Worm (Caenorhabditis elegans) whole organism, mixed stage, embryonic: ENCODE measurements around the gene T16H12.2.

Experiments used
- M03D4.4 ChIP-seq: sonication (generic microtip); optimal IDR thresholded peaks from 2 replicates; lab custom pipeline; 2017; ENCODE audit warnings: mild to moderate bottlenecking, missing genetic modification characterization, missing compliant biosample characterization
- bed-3 ChIP-seq: fragments of 200-800 bp; sonication (Bioruptor generic); optimal IDR thresholded peaks from 3 replicates; lab custom pipeline; 2018; ENCODE audit warnings: mild to moderate bottlenecking, missing genetic modification characterization, moderate library complexity, missing compliant biosample characterization
- blmp-1 ChIP-seq: fragments of 150-350 bp; optimal IDR thresholded peaks from 2 replicates; lab custom pipeline; 2014; ENCODE audit warnings: missing biosample characterization, missing genetic modification characterization
- ceh-39 ChIP-seq: fragments of 150-350 bp; optimal IDR thresholded peaks from 2 replicates; lab custom pipeline; 2014; ENCODE audit warnings: missing biosample characterization, missing genetic modification characterization
- ceh-43 ChIP-seq: fragments of 200-800 bp; sonication (Bioruptor generic); optimal IDR thresholded peaks from 2 replicates; lab custom pipeline; 2018; ENCODE audit warnings: mild to moderate bottlenecking, missing genetic modification characterization, moderate library complexity, missing compliant biosample characterization
- ceh-83 ChIP-seq: fragments of 200-800 bp; sonication (Bioruptor generic); optimal IDR thresholded peaks from 2 replicates; lab custom pipeline; 2018; ENCODE audit warnings: mild to moderate bottlenecking, missing genetic modification characterization, missing compliant biosample characterization
- ces-1 ChIP-seq: fragments of 150-350 bp; optimal IDR thresholded peaks from 2 replicates; lab custom pipeline; 2014; ENCODE audit warnings: missing biosample characterization, missing genetic modification reagents, missing genetic modification characterization
- cnd-1 ChIP-seq: fragments of 200-800 bp; sonication (Bioruptor generic); optimal IDR thresholded peaks from 2 replicates; lab custom pipeline; 2018; ENCODE audit warnings: mild to moderate bottlenecking, missing genetic modification characterization, missing compliant biosample characterization
- drap-1 ChIP-seq: fragments of 200-800 bp; sonication (Bioruptor generic); optimal IDR thresholded peaks from 3 replicates; lab custom pipeline; 2018; ENCODE audit warnings: mild to moderate bottlenecking, missing genetic modification characterization, missing compliant biosample characterization
- elt-1 ChIP-seq: sonication (generic microtip); optimal IDR thresholded peaks from 2 replicates; lab custom pipeline; 2017; ENCODE audit warnings: missing genetic modification characterization, mild to moderate bottlenecking, missing compliant biosample characterization, antibody characterized with exemption, moderate library complexity, borderline replicate concordance; ENCODE audit not compliant: insufficient read depth
- elt-3 ChIP-seq: fragments of 150-350 bp; optimal IDR thresholded peaks from 2 replicates; lab custom pipeline; 2014; ENCODE audit warnings: missing biosample characterization, missing genetic modification characterization
- flh-1 ChIP-seq: fragments of 200-800 bp; sonication (Bioruptor generic); optimal IDR thresholded peaks from 2 replicates; lab custom pipeline; 2018; ENCODE audit warnings: mild to moderate bottlenecking, missing genetic modification characterization, moderate library complexity, missing compliant biosample characterization
- ham-2 ChIP-seq: fragments of 200-800 bp; sonication (Bioruptor generic); optimal IDR thresholded peaks from 2 replicates; lab custom pipeline; 2018; ENCODE audit warnings: mild to moderate bottlenecking, missing genetic modification characterization, missing compliant biosample characterization
- hlh-1 ChIP-seq: fragments of 150-350 bp; optimal IDR thresholded peaks from 2 replicates; lab custom pipeline; 2014; ENCODE audit warnings: missing biosample characterization, missing genetic modification reagents, missing genetic modification characterization
- lin-13 ChIP-seq: fragments of 150-350 bp; optimal IDR thresholded peaks from 2 replicates; lab custom pipeline; 2014; ENCODE audit warnings: missing biosample characterization, missing genetic modification characterization
- lin-32 ChIP-seq: fragments of 200-800 bp; sonication (Bioruptor generic); optimal IDR thresholded peaks from 2 replicates; lab custom pipeline; 2018; ENCODE audit warnings: mild to moderate bottlenecking, missing genetic modification characterization, missing compliant biosample characterization
- lsy-2 ChIP-seq: fragments of 150-350 bp; optimal IDR thresholded peaks from 2 replicates; lab custom pipeline; 2014; ENCODE audit warnings: missing biosample characterization, missing genetic modification characterization
- mab-5 ChIP-seq: fragments of 150-350 bp; optimal IDR thresholded peaks from 2 replicates; lab custom pipeline; 2014; ENCODE audit warnings: missing biosample characterization, missing genetic modification characterization
- mep-1 ChIP-seq: fragments of 150-350 bp; optimal IDR thresholded peaks from 2 replicates; lab custom pipeline; 2017; ENCODE audit warnings: missing biosample characterization, missing genetic modification reagents, missing genetic modification characterization, inconsistent platforms
- mls-2 ChIP-seq: sonication (generic microtip); optimal IDR thresholded peaks from 2 replicates; lab custom pipeline; 2016; ENCODE audit warnings: mild to moderate bottlenecking, missing genetic modification characterization, moderate library complexity, missing compliant biosample characterization
- nhr-12 ChIP-seq: fragments of 150-350 bp; optimal IDR thresholded peaks from 2 replicates; lab custom pipeline; 2014; ENCODE audit warnings: missing biosample characterization, missing genetic modification characterization
- nhr-2 ChIP-seq: fragments of 150-350 bp; optimal IDR thresholded peaks from 2 replicates; lab custom pipeline; 2014; ENCODE audit warnings: missing biosample characterization, missing genetic modification characterization
- nhr-237 ChIP-seq: fragments of 150-350 bp; optimal IDR thresholded peaks from 2 replicates; lab custom pipeline; 2014; ENCODE audit warnings: missing biosample characterization, missing genetic modification characterization
- nhr-28 ChIP-seq: fragments of 150-350 bp; optimal IDR thresholded peaks from 2 replicates; lab custom pipeline; 2014; ENCODE audit warnings: missing biosample characterization, missing genetic modification characterization
- nhr-76 ChIP-seq: sonication (generic microtip); optimal IDR thresholded peaks from 2 replicates; lab custom pipeline; 2017; ENCODE audit warnings: missing biosample characterization, missing genetic modification characterization
- pha-4 ChIP-seq: fragments of 150-350 bp; optimal IDR thresholded peaks from 2 replicates; lab custom pipeline; 2018; ENCODE audit warnings: missing biosample characterization, missing genetic modification reagents, missing genetic modification characterization
- sem-2 ChIP-seq: fragments of 200-800 bp; sonication (Bioruptor generic); optimal IDR thresholded peaks from 2 replicates; lab custom pipeline; 2018; ENCODE audit warnings: mild to moderate bottlenecking, missing genetic modification characterization, missing compliant biosample characterization
- snpc-4 ChIP-seq: fragments of 150-350 bp; optimal IDR thresholded peaks from 2 replicates; lab custom pipeline; 2014; ENCODE audit warnings: missing biosample characterization, missing genetic modification characterization
- sptf-1 ChIP-seq: sonication (generic microtip); optimal IDR thresholded peaks from 2 replicates; lab custom pipeline; 2017; ENCODE audit warnings: mild to moderate bottlenecking, missing genetic modification characterization, moderate library complexity, missing compliant biosample characterization
- tbx-8 ChIP-seq: fragments of 200-800 bp; sonication (Bioruptor generic); optimal IDR thresholded peaks from 2 replicates; lab custom pipeline; 2018; ENCODE audit warnings: mild to moderate bottlenecking, missing genetic modification characterization, moderate library complexity, missing compliant biosample characterization
- unc-120 ChIP-seq: sonication (generic microtip); optimal IDR thresholded peaks from 2 replicates; lab custom pipeline; 2017; ENCODE audit warnings: missing genetic modification characterization, missing compliant biosample characterization; ENCODE audit not compliant: poor library complexity, severe bottlenecking
- unc-39 ChIP-seq: fragments of 150-350 bp; optimal IDR thresholded peaks from 2 replicates; lab custom pipeline; 2014; ENCODE audit warnings: missing biosample characterization, missing genetic modification characterization
- unc-62 ChIP-seq: fragments of 150-350 bp; optimal IDR thresholded peaks from 2 replicates; lab custom pipeline; 2014; ENCODE audit warnings: missing biosample characterization, missing genetic modification reagents, missing genetic modification characterization
- zip-8 ChIP-seq: fragments of 150-350 bp; optimal IDR thresholded peaks from 2 replicates; lab custom pipeline; 2014; ENCODE audit warnings: missing biosample characterization, missing genetic modification characterization
- ztf-11 ChIP-seq: fragments of 150-350 bp; optimal IDR thresholded peaks from 2 replicates; lab custom pipeline; 2014; ENCODE audit warnings: missing biosample characterization, missing genetic modification characterization

The T16H12.2 gene

DNA sequence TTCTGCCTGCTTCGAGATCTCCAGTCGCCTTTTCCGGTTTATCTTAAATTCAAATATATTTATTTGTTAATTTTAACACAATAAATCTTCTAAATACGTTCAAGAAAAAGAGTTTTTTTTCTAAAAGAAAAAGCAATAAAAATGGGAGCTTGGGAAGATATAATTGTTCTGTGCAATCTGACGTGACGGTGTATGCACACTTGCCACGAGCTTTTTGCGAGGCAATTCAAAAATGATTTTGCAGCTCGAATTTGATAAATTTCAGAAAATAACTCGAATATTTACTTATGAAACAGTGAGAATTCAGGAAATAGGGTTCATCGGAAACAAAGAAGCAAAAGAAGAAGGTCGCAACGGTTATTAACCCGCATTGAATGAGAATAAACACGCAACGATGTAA, 7.0 kb downstream of the T16H12.2 start:
- TF ChIP-seq elt-1 (no peak), lin-32 (peak; percentile 2)

DNA sequence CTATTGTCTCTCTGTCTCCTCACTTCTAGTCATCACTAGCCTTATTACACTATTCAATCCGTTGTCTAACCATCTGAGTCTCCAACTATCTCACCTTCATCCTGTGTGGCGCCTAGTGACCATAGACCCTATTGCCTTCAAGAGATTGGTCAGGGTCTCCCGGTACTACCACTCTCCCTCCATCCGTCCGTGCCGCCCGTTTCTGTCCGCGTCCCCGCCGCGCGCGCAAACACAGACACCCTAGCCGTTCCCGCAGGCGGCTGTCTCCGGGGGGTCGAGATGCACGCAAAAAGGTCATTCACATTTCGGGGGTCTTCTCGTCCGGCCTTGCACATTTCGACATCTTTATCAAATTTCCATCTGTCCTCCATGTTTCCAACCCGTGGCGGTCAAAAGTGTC, 8.5 kb downstream of the T16H12.2 start:
- TF ChIP-seq ceh-43 (GFP tag; lab: Kevin White, UChicago) (no peak), lsy-2 (tag; lab: Kevin White, UChicago) (peak; percentile 21), mls-2 (tag; lab: Kevin White, UChicago) (peak; percentile 58), ceh-83 (GFP tag; lab: Kevin White, UChicago) (no peak), nhr-2 (tag; lab: Kevin White, UChicago) (peak; percentile 9), ham-2 (GFP tag; lab: Kevin White, UChicago) (peak; percentile 91), pha-4 (tag; lab: Kevin White, UChicago) (peak; percentile 58), elt-1 (no peak), mab-5 (tag; lab: Kevin White, UChicago) (no peak), hlh-1 (no peak), unc-62 (GFP tag; lab: Kevin White, UChicago) (peak; percentile 3), unc-120 (tag; lab: Kevin White, UChicago) (peak; percentile 56), drap-1 (peak; percentile 28), M03D4.4 (peak; percentile 59), bed-3 (GFP tag; lab: Kevin White, UChicago) (peak; percentile 9), sptf-1 (tag; lab: Kevin White, UChicago) (peak; percentile 79), elt-3 (tag; lab: Kevin White, UChicago) (no peak), nhr-76 (no peak), cnd-1 (tag; lab: Kevin White, UChicago) (peak; percentile 69), tbx-8 (no peak)

DNA sequence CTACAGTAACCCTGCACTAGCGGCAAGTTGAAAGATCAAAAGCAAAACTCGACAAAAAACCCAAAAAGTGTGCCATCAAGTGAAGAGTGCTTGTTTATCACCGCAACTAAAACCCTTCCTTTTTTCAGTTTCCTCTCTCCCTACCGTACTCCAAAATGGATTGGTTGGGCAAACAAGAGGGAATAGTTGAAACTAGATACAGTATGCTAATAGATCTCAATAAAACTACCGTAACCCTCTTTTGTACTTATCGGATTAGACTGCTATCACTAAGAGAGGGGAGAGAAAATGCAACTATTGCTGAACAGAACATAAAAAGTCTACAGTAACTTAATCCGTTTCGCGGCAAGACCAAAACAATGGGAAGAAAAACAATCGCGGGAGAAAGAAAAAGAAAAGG, 9.3 kb downstream of the T16H12.2 start:
- TF ChIP-seq unc-120 (tag; lab: Kevin White, UChicago) (no peak), mep-1 (tag; lab: Kevin White, UChicago) (no peak), bed-3 (GFP tag; lab: Kevin White, UChicago) (no peak)
- TF ChIP-seq, all 35 proteins: peak for 0

DNA sequence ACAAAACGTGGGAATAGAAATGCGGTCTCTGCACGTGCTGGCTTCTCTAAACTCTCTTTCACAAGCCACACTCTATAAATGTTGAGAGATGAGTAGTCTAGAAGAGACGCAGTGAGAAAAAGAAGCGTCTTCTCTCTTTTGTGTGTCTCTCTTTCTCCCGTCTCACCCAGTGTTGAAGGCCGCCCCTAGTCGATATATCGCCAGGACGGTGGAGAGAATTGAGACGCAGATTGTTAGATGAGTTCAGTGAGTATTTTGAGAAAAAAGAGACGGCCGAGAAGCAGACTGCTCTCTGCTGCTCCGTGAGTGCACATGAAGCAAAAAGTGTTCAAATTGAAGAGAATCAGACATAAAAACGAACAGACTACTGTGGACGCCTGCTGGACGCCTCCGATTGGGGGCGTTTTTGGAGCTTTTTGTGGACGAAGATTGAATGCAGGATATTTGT, 10.5 kb downstream of the T16H12.2 start:
- TF ChIP-seq ztf-11, result peak; percentile 70
- TF ChIP-seq unc-120 (tag; lab: Kevin White, UChicago), result peak; percentile 72
- TF ChIP-seq nhr-12 (tag; lab: Kevin White, UChicago), result no peak
- peak; percentile 92 for TF ChIP-seq ces-1
- TF ChIP-seq hlh-1, result peak; percentile 91
- peak; percentile 32 for TF ChIP-seq mep-1 (tag; lab: Kevin White, UChicago)
- TF ChIP-seq lin-32, result no peak
- no peak for TF ChIP-seq snpc-4
- no peak for TF ChIP-seq M03D4.4
- TF ChIP-seq mls-2 (tag; lab: Kevin White, UChicago), result peak; percentile 70
- TF ChIP-seq lsy-2 (tag; lab: Kevin White, UChicago), result peak; percentile 89
- TF ChIP-seq elt-3 (tag; lab: Kevin White, UChicago), result peak; percentile 41
- TF ChIP-seq unc-62 (GFP tag; lab: Kevin White, UChicago), result peak; percentile 88
- peak; percentile 72 for TF ChIP-seq drap-1
- TF ChIP-seq zip-8 (tag; lab: Kevin White, UChicago), result no peak
- TF ChIP-seq flh-1, result no peak
- TF ChIP-seq nhr-2 (tag; lab: Kevin White, UChicago), result peak; percentile 49
- no peak for TF ChIP-seq blmp-1 (tag; lab: Kevin White, UChicago)
- peak; percentile 78 for TF ChIP-seq mab-5 (tag; lab: Kevin White, UChicago)
- TF ChIP-seq sem-2 (GFP tag; lab: Kevin White, UChicago), result no peak
- no peak for TF ChIP-seq bed-3 (GFP tag; lab: Kevin White, UChicago)
- no peak for TF ChIP-seq ceh-83 (GFP tag; lab: Kevin White, UChicago)
- TF ChIP-seq elt-1, result no peak
- TF ChIP-seq cnd-1 (tag; lab: Kevin White, UChicago), result peak; percentile 36
- TF ChIP-seq lin-13 (tag; lab: Kevin White, UChicago), result no peak
- no peak for TF ChIP-seq ceh-43 (GFP tag; lab: Kevin White, UChicago)
- TF ChIP-seq sptf-1 (tag; lab: Kevin White, UChicago), result peak; percentile 39
- TF ChIP-seq nhr-28, result no peak
- TF ChIP-seq pha-4 (tag; lab: Kevin White, UChicago), result peak; percentile 80
- no peak for TF ChIP-seq tbx-8
- peak; percentile 82 for TF ChIP-seq nhr-237 (tag; lab: Kevin White, UChicago)
- TF ChIP-seq ham-2 (GFP tag; lab: Kevin White, UChicago), result peak; percentile 52
- TF ChIP-seq unc-39 (tag; lab: Kevin White, UChicago), result no peak
- no peak for TF ChIP-seq nhr-76
- peak; percentile 98 for TF ChIP-seq ceh-39
